Worm (Caenorhabditis elegans) whole organism, L3 larva: ENCODE measurements around the gene gop-2.

Experiments used
- R02D3.7 ChIP-seq: fragments of 150-350 bp; optimal IDR thresholded peaks from 2 replicates; lab custom pipeline; 2014; ENCODE audit warnings: missing biosample characterization, missing genetic modification characterization
- aly-2 ChIP-seq: fragments of 150-350 bp; optimal IDR thresholded peaks from 2 replicates; lab custom pipeline; 2014; ENCODE audit warnings: missing biosample characterization, missing genetic modification characterization
- ama-1 ChIP-seq: fragments of 150-350 bp; optimal IDR thresholded peaks from 2 replicates; lab custom pipeline; 2018
- ceh-16 ChIP-seq: sonication (generic microtip); optimal IDR thresholded peaks from 2 replicates; lab custom pipeline; 2017; ENCODE audit warnings: missing biosample characterization, missing genetic modification characterization
- ceh-28 ChIP-seq: fragments of 150-350 bp; optimal IDR thresholded peaks from 2 replicates; lab custom pipeline; 2014; ENCODE audit warnings: missing biosample characterization, missing genetic modification reagents, missing genetic modification characterization
- ceh-82 ChIP-seq: fragments of 150-350 bp; optimal IDR thresholded peaks from 2 replicates; lab custom pipeline; 2014; ENCODE audit warnings: missing biosample characterization, missing genetic modification characterization
- ceh-9 ChIP-seq: sonication (generic microtip); optimal IDR thresholded peaks from 2 replicates; lab custom pipeline; 2018; ENCODE audit warnings: missing biosample characterization, missing genetic modification characterization
- egl-27 ChIP-seq: sonication (generic microtip); optimal IDR thresholded peaks from 4 replicates; lab custom pipeline; 2017; ENCODE audit warnings: missing biosample characterization, missing genetic modification reagents, missing genetic modification characterization
- egl-5 ChIP-seq: fragments of 150-350 bp; optimal IDR thresholded peaks from 2 replicates; lab custom pipeline; 2017; ENCODE audit warnings: missing biosample characterization, missing genetic modification reagents, missing genetic modification characterization, inconsistent platforms
- elt-1 ChIP-seq: fragments of 150-350 bp; optimal IDR thresholded peaks from 2 replicates; lab custom pipeline; 2014; ENCODE audit warnings: missing biosample characterization, missing genetic modification characterization
- elt-2 ChIP-seq: sonication (generic microtip); optimal IDR thresholded peaks from 2 replicates; lab custom pipeline; 2016; ENCODE audit warnings: missing genetic modification reagents, mild to moderate bottlenecking, missing genetic modification characterization, missing compliant biosample characterization
- elt-3 ChIP-seq, 3 experiments: fragments of 150-350 bp in 1 of 3; sonication (generic microtip) in 2 of 3; optimal IDR thresholded peaks; 2 replicates in 2 of 3; 4 replicates in 1 of 3; lab custom pipeline; 2014 to 2017; ENCODE audit warnings: missing biosample characterization in 3 of 3, missing genetic modification characterization in 3 of 3
- eor-1 ChIP-seq, 2 experiments: fragments of 150-350 bp; optimal IDR thresholded peaks; 2 replicates each; lab custom pipeline; 2014 to 2018; ENCODE audit warnings: missing biosample characterization in 2 of 2, missing genetic modification characterization in 2 of 2
- fkh-10 ChIP-seq: sonication (generic microtip); optimal IDR thresholded peaks from 2 replicates; lab custom pipeline; 2017; ENCODE audit warnings: missing biosample characterization, missing genetic modification reagents, missing genetic modification characterization
- fkh-2 ChIP-seq: fragments of 150-350 bp; optimal IDR thresholded peaks from 2 replicates; lab custom pipeline; 2014; ENCODE audit warnings: missing biosample characterization, missing genetic modification reagents, missing genetic modification characterization
- fos-1 ChIP-seq: fragments of 150-350 bp; optimal IDR thresholded peaks from 2 replicates; lab custom pipeline; 2014; ENCODE audit warnings: missing biosample characterization, missing genetic modification characterization
- hmg-11 ChIP-seq: sonication (generic microtip); optimal IDR thresholded peaks from 2 replicates; lab custom pipeline; 2016; ENCODE audit warnings: missing genetic modification characterization, missing compliant biosample characterization
- jun-1 ChIP-seq: fragments of 150-350 bp; optimal IDR thresholded peaks from 2 replicates; lab custom pipeline; 2014; ENCODE audit warnings: missing biosample characterization, missing genetic modification reagents, missing genetic modification characterization
- lin-15B ChIP-seq: fragments of 150-350 bp; optimal IDR thresholded peaks from 2 replicates; lab custom pipeline; 2014; ENCODE audit warnings: missing biosample characterization, missing genetic modification characterization
- lin-39 ChIP-seq: fragments of 150-350 bp; optimal IDR thresholded peaks from 2 replicates; lab custom pipeline; 2018; ENCODE audit warnings: missing biosample characterization, missing genetic modification reagents, missing genetic modification characterization
- lsy-12 ChIP-seq: sonication (generic microtip); optimal IDR thresholded peaks from 2 replicates; lab custom pipeline; 2016; ENCODE audit warnings: mild to moderate bottlenecking, missing genetic modification characterization, missing compliant biosample characterization
- mml-1 ChIP-seq: fragments of 150-350 bp; sonication (generic microtip); optimal IDR thresholded peaks from 3 replicates; lab custom pipeline; 2014; ENCODE audit warnings: missing biosample characterization, missing genetic modification characterization
- nfya-1 ChIP-seq: sonication (generic microtip); optimal IDR thresholded peaks from 2 replicates; lab custom pipeline; 2017; ENCODE audit warnings: missing genetic modification characterization, mild to moderate bottlenecking, missing compliant biosample characterization, antibody characterized with exemption, moderate library complexity; ENCODE audit not compliant: insufficient read depth
- nhr-23 ChIP-seq: fragments of 150-350 bp; optimal IDR thresholded peaks from 2 replicates; lab custom pipeline; 2014; ENCODE audit warnings: missing biosample characterization, missing genetic modification reagents, missing genetic modification characterization
- nhr-237 ChIP-seq: fragments of 150-350 bp; optimal IDR thresholded peaks from 2 replicates; lab custom pipeline; 2014; ENCODE audit warnings: missing biosample characterization, missing genetic modification characterization
- nhr-25 ChIP-seq: sonication (generic microtip); optimal IDR thresholded peaks from 2 replicates; lab custom pipeline; 2017; ENCODE audit warnings: missing biosample characterization, missing genetic modification characterization
- nhr-28 ChIP-seq: fragments of 150-350 bp; optimal IDR thresholded peaks from 2 replicates; lab custom pipeline; 2014; ENCODE audit warnings: missing biosample characterization, missing genetic modification characterization
- nhr-43 ChIP-seq: sonication (generic microtip); optimal IDR thresholded peaks from 2 replicates; lab custom pipeline; 2016; ENCODE audit warnings: mild to moderate bottlenecking, missing genetic modification characterization, missing compliant biosample characterization; ENCODE audit not compliant: poor library complexity, severe bottlenecking
- nhr-76 ChIP-seq: fragments of 150-350 bp; sonication (generic microtip); optimal IDR thresholded peaks from 5 replicates; lab custom pipeline; 2014; ENCODE audit warnings: missing biosample characterization, missing genetic modification characterization
- nhr-77 ChIP-seq: fragments of 150-350 bp; optimal IDR thresholded peaks from 2 replicates; lab custom pipeline; 2014; ENCODE audit warnings: missing biosample characterization, missing genetic modification characterization
- pha-4 ChIP-seq: fragments of 150-350 bp; optimal IDR thresholded peaks from 2 replicates; lab custom pipeline; 2014; ENCODE audit warnings: missing biosample characterization, missing genetic modification reagents, missing genetic modification characterization
- pqm-1 ChIP-seq: fragments of 150-350 bp; optimal IDR thresholded peaks from 2 replicates; lab custom pipeline; 2017; ENCODE audit warnings: missing biosample characterization, missing genetic modification characterization, inconsistent platforms
- sea-2 ChIP-seq: fragments of 150-350 bp; sonication (generic microtip); optimal IDR thresholded peaks from 4 replicates; lab custom pipeline; 2014; ENCODE audit warnings: missing biosample characterization, missing genetic modification reagents, missing genetic modification characterization
- skn-1 ChIP-seq: fragments of 150-350 bp; optimal IDR thresholded peaks from 2 replicates; lab custom pipeline; 2014; ENCODE audit warnings: missing biosample characterization, missing genetic modification characterization
- snpc-4 ChIP-seq: fragments of 150-350 bp; optimal IDR thresholded peaks from 2 replicates; lab custom pipeline; 2014; ENCODE audit warnings: missing biosample characterization, missing genetic modification characterization
- tbx-2 ChIP-seq: sonication (generic microtip); optimal IDR thresholded peaks from 2 replicates; lab custom pipeline; 2016; ENCODE audit warnings: mild to moderate bottlenecking, missing genetic modification characterization, missing compliant biosample characterization
- unc-39 ChIP-seq: sonication (generic microtip); optimal IDR thresholded peaks from 4 replicates; lab custom pipeline; 2017; ENCODE audit warnings: missing biosample characterization, missing genetic modification characterization
- unc-62 ChIP-seq: fragments of 150-350 bp; sonication (generic microtip); optimal IDR thresholded peaks from 4 replicates; lab custom pipeline; 2014; ENCODE audit warnings: missing biosample characterization, missing genetic modification reagents, missing genetic modification characterization
- zag-1 ChIP-seq: fragments of 150-350 bp; optimal IDR thresholded peaks from 2 replicates; lab custom pipeline; 2014; ENCODE audit warnings: missing biosample characterization, missing genetic modification characterization
- ztf-11 ChIP-seq: fragments of 150-350 bp; optimal IDR thresholded peaks from 2 replicates; lab custom pipeline; 2014; ENCODE audit warnings: missing biosample characterization, missing genetic modification characterization
- ztf-4 ChIP-seq: fragments of 150-350 bp; optimal IDR thresholded peaks from 2 replicates; lab custom pipeline; 2014; ENCODE audit warnings: missing biosample characterization, missing genetic modification characterization

gop-2 gene

ce11 chrIII:5304044-5304443 lies 45.2 kb downstream of the gop-2 start:
- TF ChIP-seq fkh-10 (GFP tag; lab: Kevin White, UChicago): no peak
- no peak for TF ChIP-seq pha-4 (tag; lab: Kevin White, UChicago)
- no peak for TF ChIP-seq mml-1 (tag; lab: Kevin White, UChicago)
- TF ChIP-seq fos-1 (tag; lab: Kevin White, UChicago): no peak
- no peak for TF ChIP-seq jun-1
- no peak for TF ChIP-seq nfya-1 (tag; lab: Kevin White, UChicago)
- TF ChIP-seq ama-1 (lab: Kevin White, UChicago): no peak
- TF ChIP-seq unc-62: no peak
- no peak for TF ChIP-seq elt-1 (tag; lab: Kevin White, UChicago)
- TF ChIP-seq nhr-43 (tag; lab: Kevin White, UChicago): no peak
- no peak for TF ChIP-seq egl-27 (tag; lab: Kevin White, UChicago)
- TF ChIP-seq ceh-82 (tag; lab: Kevin White, UChicago): no peak
- TF ChIP-seq lsy-12 (tag; lab: Kevin White, UChicago): no peak
- TF ChIP-seq elt-2 (tag; lab: Kevin White, UChicago): no peak
- no peak for TF ChIP-seq nhr-28 (tag; lab: Kevin White, UChicago)
- TF ChIP-seq nhr-77: no peak
- no peak for TF ChIP-seq snpc-4 (tag; lab: Kevin White, UChicago)
- no peak for TF ChIP-seq aly-2 (tag; lab: Kevin White, UChicago)
- TF ChIP-seq sea-2: no peak

ce11 chrIII:5305725-5306124 lies 46.9 kb downstream of the gop-2 start:
- TF ChIP-seq elt-2 (tag; lab: Kevin White, UChicago) (peak; percentile 27), lin-39 (no peak), fos-1 (tag; lab: Kevin White, UChicago) (no peak), unc-62 (no peak), jun-1 (no peak), nhr-43 (tag; lab: Kevin White, UChicago) (peak; percentile 81), sea-2 (no peak), ama-1 (lab: Kevin White, UChicago) (no peak), pqm-1 (tag; lab: Kevin White, UChicago) (no peak), ceh-82 (tag; lab: Kevin White, UChicago) (peak; percentile 11), lsy-12 (tag; lab: Kevin White, UChicago) (peak; percentile 63), tbx-2 (peak; percentile 60), nhr-23 (tag; lab: Kevin White, UChicago) (peak; percentile 23), ceh-9 (tag; lab: Kevin White, UChicago) (no peak), zag-1 (tag; lab: Kevin White, UChicago) (no peak), hmg-11 (tag; lab: Kevin White, UChicago) (peak; percentile 87), nfya-1 (tag; lab: Kevin White, UChicago) (peak; percentile 40), ztf-4 (tag; lab: Kevin White, UChicago) (peak; percentile 15), lin-15B (tag; lab: Kevin White, UChicago) (peak; percentile 31), egl-27 (tag; lab: Kevin White, UChicago) (peak; percentile 21), unc-39 (tag; lab: Kevin White, UChicago) (no peak), pha-4 (tag; lab: Kevin White, UChicago) (peak; percentile 88), ztf-11 (tag; lab: Kevin White, UChicago) (no peak), skn-1 (tag; lab: Kevin White, UChicago) (peak; percentile 23), nhr-25 (peak; percentile 32), R02D3.7 (peak; percentile 20)

- TF ChIP-seq elt-3 (tag; optimal IDR thresholded peaks at IDR 0.05; lab: Kevin White, UChicago): no peak
- TF ChIP-seq fkh-2: no peak
- TF ChIP-seq nhr-43 (tag; lab: Kevin White, UChicago): peak; percentile 75
- peak; percentile 63 for TF ChIP-seq lin-15B (tag; lab: Kevin White, UChicago)
- TF ChIP-seq ama-1 (lab: Kevin White, UChicago): no peak
- TF ChIP-seq ztf-4 (tag; lab: Kevin White, UChicago): no peak
- peak; percentile 68 for TF ChIP-seq pha-4 (tag; lab: Kevin White, UChicago)
- peak; percentile 58 for TF ChIP-seq hmg-11 (tag; lab: Kevin White, UChicago)
- TF ChIP-seq egl-5 (tag; lab: Kevin White, UChicago): no peak
- no peak for TF ChIP-seq eor-1 (tag; optimal IDR thresholded peaks at IDR 0.05; lab: Kevin White, UChicago)
- TF ChIP-seq ztf-11 (tag; lab: Kevin White, UChicago): no peak
- TF ChIP-seq nhr-25: peak; percentile 59
- TF ChIP-seq ceh-28 (tag; lab: Kevin White, UChicago): peak; percentile 87
- peak; percentile 64 for TF ChIP-seq nhr-23 (tag; lab: Kevin White, UChicago)
- TF ChIP-seq nhr-76 (tag; lab: Kevin White, UChicago): no peak
- no peak for TF ChIP-seq skn-1 (tag; lab: Kevin White, UChicago)
- TF ChIP-seq fos-1 (tag; lab: Kevin White, UChicago): no peak
- TF ChIP-seq ceh-16 (tag; lab: Kevin White, UChicago): no peak
- peak; percentile 40 for TF ChIP-seq lin-39
- peak; percentile 2 for TF ChIP-seq elt-2 (tag; lab: Kevin White, UChicago)
- peak; percentile 80 for TF ChIP-seq nfya-1 (tag; lab: Kevin White, UChicago)
- no peak for TF ChIP-seq nhr-237 (tag; lab: Kevin White, UChicago)
- TF ChIP-seq snpc-4 (tag; lab: Kevin White, UChicago): peak; percentile 21
- no peak for TF ChIP-seq ceh-9 (tag; lab: Kevin White, UChicago)
These were observed 49.5 kb downstream of the gop-2 start, which contains the start of gene mog-3 for ce11 chrIII:5308278-5308677. Gene mog-3 (plus strand): TSS chrIII:5308596.
